Worm (Caenorhabditis elegans) whole organism, young adult: ENCODE data around the gene F20D6.5.

Experiments
- Y95B8A.8 ChIP-seq: fragments of 200-800 bp; sonication (Bioruptor generic); IDR thresholded peaks from 2 replicates; pipeline ENCODE4 v1.3.6; 2022; ENCODE audit warnings: missing genetic modification reagents, missing genetic modification characterization, missing compliant biosample characterization
- dpl-1 ChIP-seq: fragments of 150-350 bp; optimal IDR thresholded peaks from 2 replicates; lab custom pipeline; 2014; ENCODE audit warnings: missing biosample characterization, missing genetic modification reagents, missing genetic modification characterization
- egl-18 ChIP-seq: fragments of 200-800 bp; sonication (Bioruptor generic); IDR thresholded peaks from 2 replicates; pipeline ENCODE4 v1.3.6; 2022; ENCODE audit warnings: missing genetic modification reagents, missing genetic modification characterization, missing compliant biosample characterization
- lir-1 ChIP-seq: fragments of 200-800 bp; sonication (Bioruptor generic); conservative IDR thresholded peaks from 2 replicates; pipeline ENCODE4 v1.3.6; 2022; ENCODE audit warnings: missing genetic modification reagents, missing genetic modification characterization, missing compliant biosample characterization
- mcd-1 ChIP-seq: fragments of 200-800 bp; sonication (Bioruptor generic); IDR thresholded peaks from 2 replicates; pipeline ENCODE4 v1.3.6; 2022; ENCODE audit warnings: missing genetic modification reagents, missing genetic modification characterization, missing compliant biosample characterization
- sea-2 ChIP-seq: fragments of 200-800 bp; sonication (Bioruptor generic); IDR thresholded peaks from 2 replicates; pipeline ENCODE4 v1.3.6; 2022; ENCODE audit warnings: missing genetic modification characterization, missing compliant biosample characterization

DNA sequence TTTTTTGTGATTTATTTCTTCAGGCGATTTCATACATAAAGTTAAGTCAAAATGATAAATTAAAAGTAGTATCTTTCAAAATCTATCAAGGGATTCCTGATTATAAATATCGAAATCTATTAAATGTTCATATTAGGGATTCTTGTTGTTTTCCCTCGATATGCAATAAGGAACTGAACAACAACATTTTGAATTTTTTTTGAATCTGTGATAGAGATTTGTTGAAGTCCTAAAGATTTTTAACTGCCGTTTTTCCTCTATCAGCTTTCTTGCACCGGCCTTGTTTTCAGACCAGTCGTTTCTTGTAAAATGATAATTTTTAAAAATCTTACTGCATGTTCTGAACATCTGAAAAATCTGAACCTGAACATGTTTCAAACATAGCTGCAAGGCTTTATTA, 6.0 kb upstream of the F20D6.5 start:
- TF ChIP-seq mcd-1 (GFP tag; lab: Robert Waterston, UW) (no peak), sea-2 (no peak), lir-1 (GFP tag; lab: Robert Waterston, UW) (no peak), Y95B8A.8 (no peak), dpl-1 (GFP tag; lab: Kevin White, UChicago) (no peak), egl-18 (no peak)
